Worm (Caenorhabditis elegans) whole organism, L4/young adult: ENCODE data around the gene vit-1.

Experiments
- W03F9.2 ChIP-seq: fragments of 150-350 bp; optimal IDR thresholded peaks from 2 replicates; lab custom pipeline; 2014; ENCODE audit warnings: missing biosample characterization, missing genetic modification characterization
- dao-5 ChIP-seq: sonication (generic microtip); optimal IDR thresholded peaks from 2 replicates; lab custom pipeline; 2016; ENCODE audit warnings: missing genotype, missing genetic modification characterization, moderate library complexity, missing compliant biosample characterization
- him-1 ChIP-seq: sonication (generic microtip); optimal IDR thresholded peaks from 2 replicates; lab custom pipeline; 2016; ENCODE audit warnings: missing genotype, missing genetic modification reagents, missing genetic modification characterization, missing compliant biosample characterization

Gene vit-1

ce11 chrX:7781827-7782226 lies 54.1 kb downstream of the vit-1 start:
- TF ChIP-seq W03F9.2 (no peak), him-1 (tag; lab: Kevin White, UChicago) (no peak), dao-5 (tag; lab: Kevin White, UChicago) (no peak)

ce11 chrX:7782389-7782788 lies 54.7 kb downstream of the vit-1 start, which contains the start of gene ZK154.4:
Gene ZK154.4, minus strand, starts transcription at chrX:7782415.
- peak; percentile 17 for TF ChIP-seq him-1 (tag; lab: Kevin White, UChicago)
- TF ChIP-seq dao-5 (tag; lab: Kevin White, UChicago): no peak
